Fruit fly (Drosophila melanogaster) Kc167 (cell line): ENCODE data around the gene CG45072.

Experiments used
- Myc ChIP-seq: fragments of >200 bp; optimal IDR thresholded peaks from 2 replicates; lab custom pipeline; 2017; ENCODE audit warnings: missing external identifiers
- Sin3A ChIP-seq: fragments of >200 bp; optimal IDR thresholded peaks from 2 replicates; lab custom pipeline; 2018; ENCODE audit warnings: missing external identifiers
- h ChIP-seq: fragments of >200 bp; optimal IDR thresholded peaks from 3 replicates; lab custom pipeline; 2018; ENCODE audit warnings: missing external identifiers
- insv ChIP-seq: fragments of >200 bp; optimal IDR thresholded peaks from 3 replicates; lab custom pipeline; 2018; ENCODE audit warnings: missing external identifiers
- psq ChIP-seq: fragments of >200 bp; optimal IDR thresholded peaks from 2 replicates; lab custom pipeline; 2017; ENCODE audit warnings: missing external identifiers

DNA sequence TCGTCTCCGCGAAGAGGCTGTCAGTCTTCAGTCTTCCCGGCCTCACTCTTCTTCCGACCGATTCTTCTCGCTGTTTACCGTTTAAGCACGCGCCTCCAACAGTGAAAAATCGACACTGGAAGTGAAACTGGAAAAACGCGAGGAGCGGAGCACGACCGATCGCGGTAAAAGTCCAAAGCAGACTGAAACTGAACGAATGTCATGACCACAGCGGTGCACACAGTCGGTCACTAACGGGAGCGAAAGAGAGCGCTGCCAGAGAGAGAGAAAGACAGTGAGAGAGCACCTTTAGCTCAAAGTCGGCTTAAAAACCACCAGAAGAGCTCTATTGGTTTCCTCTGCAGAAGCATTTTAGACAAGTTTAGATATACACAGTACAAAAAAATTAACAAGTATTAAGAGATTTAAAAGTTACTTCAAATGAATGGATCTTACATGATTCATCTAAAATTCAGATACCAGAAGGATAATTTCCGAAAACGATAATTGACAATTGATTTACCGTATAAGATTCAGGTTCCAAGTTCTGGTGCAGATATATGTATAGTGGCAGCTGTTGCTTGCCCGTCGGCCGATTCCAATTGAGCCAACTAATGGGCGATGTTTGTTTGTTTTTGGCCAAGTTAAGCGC lies 37.4 kb upstream of the CG45072 start, which contains the start of gene CG11498:
- TF ChIP-seq Myc (lab: Kevin White, UChicago) (no peak), h (no peak), Sin3A (lab: Kevin White, UChicago) (no peak), insv (lab: Kevin White, UChicago) (no peak), psq (lab: Kevin White, UChicago) (no peak)
